Fruit fly (Drosophila melanogaster) whole organism, embryonic: Measurements from ENCODE around the gene CG9682.

ENCODE experiments used
- CG1233 ChIP-seq: fragments of 200-800 bp; sonication (Bioruptor generic); optimal IDR thresholded peaks from 4 replicates; lab custom pipeline; 2018; ENCODE audit warnings: missing biosample characterization, mild to moderate bottlenecking, missing genetic modification characterization
- al ChIP-seq: fragments of 200-800 bp; sonication (Bioruptor generic); IDR thresholded peaks from 2 replicates; pipeline ENCODE4 v1.3.6; 2022; ENCODE audit warnings: missing biosample characterization, missing genetic modification characterization

DNA sequence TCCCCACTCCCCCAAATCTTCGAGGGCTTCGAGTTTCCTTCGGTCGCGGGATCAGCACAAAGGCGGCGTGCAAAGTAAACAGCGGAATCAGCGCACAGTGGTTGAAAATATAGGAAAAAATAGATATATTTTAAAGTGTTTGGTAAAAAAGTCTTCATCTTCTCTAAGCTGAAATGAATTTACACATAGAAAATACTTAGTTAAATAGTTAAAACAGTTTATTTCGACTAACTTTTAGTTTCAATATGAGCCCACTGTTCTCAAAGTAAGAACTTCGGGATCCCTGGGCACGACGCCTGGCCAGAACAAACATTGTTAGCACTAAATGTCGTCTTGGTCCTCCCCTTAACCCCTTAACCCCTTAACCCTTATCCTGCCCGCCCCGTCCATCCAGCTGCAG lies 11.1 kb downstream of the CG9682 start:
- TF ChIP-seq CG1233 (GFP tag; lab: Kevin White, UChicago): no peak
- TF ChIP-seq al (GFP tag; lab: Robert Waterston, UW): no peak
